Worm (Caenorhabditis elegans) whole organism, midembryonic: ENCODE data around the gene K12D12.5.

ENCODE experiments used
- T22C8.4 ChIP-seq: fragments of 200-800 bp; sonication (Bioruptor generic); IDR thresholded peaks from 2 replicates; pipeline ENCODE4 v1.3.6; 2022; ENCODE audit warnings: missing genetic modification characterization, missing compliant biosample characterization
- cog-1 ChIP-seq: sonication (generic microtip); optimal IDR thresholded peaks from 2 replicates; lab custom pipeline; 2016; ENCODE audit warnings: missing genetic modification characterization, missing compliant biosample characterization
- flt-1 ChIP-seq: fragments of 200-800 bp; sonication (Bioruptor generic); IDR thresholded peaks from 2 replicates; pipeline ENCODE4 v1.3.6; 2022; ENCODE audit warnings: missing genetic modification characterization, missing compliant biosample characterization
- klf-2 ChIP-seq: fragments of 200-800 bp; sonication (Bioruptor generic); conservative IDR thresholded peaks from 2 replicates; pipeline ENCODE4 v1.3.6; 2022; ENCODE audit warnings: missing genetic modification reagents, missing genetic modification characterization, missing compliant biosample characterization
- med-1 ChIP-seq: sonication (generic microtip); optimal IDR thresholded peaks from 2 replicates; lab custom pipeline; 2017; ENCODE audit warnings: missing genetic modification characterization, mild to moderate bottlenecking, missing compliant biosample characterization, antibody characterized with exemption, missing genetic modification reagents; ENCODE audit not compliant: insufficient read depth
- ref-1 ChIP-seq: fragments of 200-800 bp; sonication (Bioruptor generic); conservative IDR thresholded peaks from 2 replicates; pipeline ENCODE4 v1.3.6; 2022; ENCODE audit warnings: missing genetic modification reagents, missing genetic modification characterization, missing compliant biosample characterization
- tab-1 ChIP-seq: fragments of 200-800 bp; sonication (Bioruptor generic); IDR thresholded peaks from 2 replicates; pipeline ENCODE4 v1.3.6; 2022; ENCODE audit warnings: missing genetic modification characterization, missing compliant biosample characterization
- ztf-23 ChIP-seq: fragments of 200-800 bp; sonication (Bioruptor generic); IDR thresholded peaks from 2 replicates; pipeline ENCODE4 v1.3.6; 2022; ENCODE audit warnings: missing genetic modification reagents, missing genetic modification characterization, missing compliant biosample characterization
- ztf-29 ChIP-seq: fragments of 200-800 bp; sonication (Bioruptor generic); IDR thresholded peaks from 2 replicates; pipeline ENCODE4 v1.3.6; 2022; ENCODE audit warnings: missing genetic modification reagents, missing genetic modification characterization, missing compliant biosample characterization

Gene K12D12.5

DNA sequence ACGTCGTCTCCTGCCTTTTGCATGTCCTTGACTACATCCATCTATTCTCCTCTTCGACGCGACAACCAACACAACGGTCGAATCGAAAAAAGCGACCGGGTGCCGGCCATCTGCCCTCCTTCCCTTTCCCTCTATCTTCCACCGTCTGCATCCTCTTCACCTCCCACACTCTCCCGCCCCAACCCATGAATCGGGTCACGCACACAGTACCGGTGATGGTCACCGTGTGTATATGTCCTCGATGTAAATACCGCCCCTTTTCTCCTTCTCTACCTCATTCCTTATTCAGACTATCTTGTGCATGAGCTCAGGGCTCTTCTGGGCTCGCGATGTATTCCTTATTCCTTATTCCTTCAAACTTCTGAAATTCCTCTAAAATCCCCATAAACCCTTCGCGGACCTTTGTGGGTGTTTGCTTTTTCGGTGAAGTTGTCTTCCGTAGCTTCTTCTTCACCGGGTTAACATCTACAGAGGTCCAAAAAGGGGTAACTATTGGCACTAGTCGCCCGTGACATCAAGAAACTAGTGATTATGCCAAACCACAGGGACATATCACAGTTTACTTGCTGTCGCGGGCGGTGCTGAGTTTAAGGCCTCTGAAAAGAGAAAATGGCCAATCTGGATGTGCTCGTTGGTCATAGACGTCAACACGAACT is 28.7 kb downstream of the K12D12.5 start:
- TF ChIP-seq ztf-29 (GFP tag; lab: Robert Waterston, UW) (no peak), flt-1 (GFP tag; lab: Robert Waterston, UW) (peak; percentile 40; the same call in 1 of the 2 replicates)

DNA sequence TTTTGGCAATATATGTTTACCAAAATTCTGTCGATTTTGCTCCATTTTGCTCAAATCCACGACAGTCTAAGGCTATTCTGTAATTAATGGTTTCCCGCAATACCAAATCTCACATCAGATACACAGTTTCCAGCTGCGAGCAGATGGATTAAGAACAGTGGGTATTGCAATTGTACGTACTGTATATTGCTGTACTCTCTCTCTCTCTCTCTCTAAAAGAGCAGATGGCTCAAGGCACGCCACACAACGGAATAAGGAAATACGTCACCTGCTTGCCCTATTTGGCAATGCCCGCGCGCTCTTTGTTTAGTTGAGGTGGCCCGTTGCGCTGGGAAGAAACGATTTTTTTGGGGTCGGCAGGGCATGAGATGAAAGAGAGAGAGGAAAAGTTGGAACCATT is 29.8 kb downstream of the K12D12.5 start:
- 0 out of 2 replicates have a peak, but pooled peaks have one; percentile 55 for TF ChIP-seq flt-1 (GFP tag; lab: Robert Waterston, UW)
- TF ChIP-seq cog-1 (tag; lab: Kevin White, UChicago): no peak
- TF ChIP-seq med-1 (GFP tag; lab: Kevin White, UChicago): no peak

DNA sequence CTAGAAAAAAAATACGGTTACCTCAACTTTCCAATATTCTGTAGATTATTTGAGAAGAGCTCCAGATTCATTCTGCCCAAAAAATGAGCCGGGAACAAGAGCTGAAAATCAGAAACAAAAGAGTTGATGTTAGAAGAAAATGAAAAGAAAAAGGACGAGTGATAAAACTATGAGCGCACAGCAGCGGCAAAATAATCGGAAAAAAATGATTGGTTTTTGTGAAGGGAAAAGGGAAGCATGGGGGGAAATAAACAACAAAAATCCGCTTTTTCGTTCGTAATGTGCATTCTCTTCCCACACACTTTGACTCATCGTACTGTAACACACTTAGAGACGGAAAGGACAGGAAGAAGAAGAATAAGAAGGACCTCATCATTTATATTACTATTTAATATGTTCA is 32.5 kb downstream of the K12D12.5 start, which contains the start of gene ZK930.2:
Gene ZK930.2 (minus strand): TSS at position 101 of the 400 bp plus-strand sequence.
- no peak for TF ChIP-seq klf-2
- TF ChIP-seq cog-1 (tag; lab: Kevin White, UChicago): no peak
- no peak for TF ChIP-seq flt-1 (GFP tag; lab: Robert Waterston, UW)
- no peak for TF ChIP-seq ztf-23 (GFP tag; lab: Robert Waterston, UW)
- no peak for TF ChIP-seq ztf-29 (GFP tag; lab: Robert Waterston, UW)
- TF ChIP-seq ref-1 (GFP tag; lab: Robert Waterston, UW): no peak
- TF ChIP-seq T22C8.4 (GFP tag; lab: Robert Waterston, UW): no peak
- TF ChIP-seq med-1 (GFP tag; lab: Kevin White, UChicago): no peak
- TF ChIP-seq tab-1 (GFP tag; lab: Robert Waterston, UW): no peak

DNA sequence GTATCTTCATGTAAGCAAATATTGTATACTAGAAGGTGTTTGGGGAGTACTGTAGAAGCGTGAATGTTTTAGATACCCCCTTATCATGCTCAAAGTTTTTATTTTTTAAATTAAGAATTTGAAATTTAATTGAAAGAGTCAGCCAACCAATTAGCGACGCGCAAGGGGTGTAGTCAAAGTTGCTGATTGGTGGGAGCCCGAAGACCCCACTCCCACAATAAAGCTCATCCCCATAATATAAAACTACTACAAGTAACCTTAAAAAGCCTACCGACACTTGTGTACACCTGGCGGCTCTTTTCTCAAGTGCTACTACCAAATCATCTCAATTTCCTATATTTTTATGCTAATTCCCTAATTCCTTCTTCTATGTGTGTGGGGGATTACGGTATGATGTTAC is 38.9 kb downstream of the K12D12.5 start:
- no peak for TF ChIP-seq flt-1 (GFP tag; lab: Robert Waterston, UW)
- TF ChIP-seq med-1 (GFP tag; lab: Kevin White, UChicago): no peak
- no peak for TF ChIP-seq ref-1 (GFP tag; lab: Robert Waterston, UW)
- no peak for TF ChIP-seq T22C8.4 (GFP tag; lab: Robert Waterston, UW)
- TF ChIP-seq ztf-23 (GFP tag; lab: Robert Waterston, UW): no peak
- TF ChIP-seq cog-1 (tag; lab: Kevin White, UChicago): no peak
- TF ChIP-seq klf-2: no peak
- no peak for TF ChIP-seq tab-1 (GFP tag; lab: Robert Waterston, UW)

DNA sequence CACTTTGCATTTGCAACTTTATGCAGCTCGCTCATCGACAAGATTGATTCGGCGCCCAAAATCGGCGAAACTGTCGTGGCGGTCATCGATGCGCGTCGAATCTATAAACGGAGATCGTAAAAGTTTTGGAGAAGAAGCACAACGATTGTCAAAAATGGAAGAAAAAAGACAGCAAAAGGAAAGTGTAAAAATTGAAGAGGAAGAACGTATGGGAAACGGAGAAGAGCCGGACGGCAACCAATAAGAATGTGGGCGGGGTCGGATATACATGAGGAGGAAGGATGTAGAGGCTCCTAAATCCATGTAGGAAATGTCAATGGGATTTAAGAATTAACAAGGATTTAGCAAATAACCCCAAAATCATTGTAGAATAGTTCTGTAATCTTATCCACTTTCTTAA is 40.3 kb downstream of the K12D12.5 start, which contains the start of gene vab-23:
Gene vab-23 (minus strand): TSS at position 101 of the 400 bp plus-strand sequence.
- no peak for TF ChIP-seq T22C8.4 (GFP tag; lab: Robert Waterston, UW)
- TF ChIP-seq med-1 (GFP tag; lab: Kevin White, UChicago): no peak

DNA sequence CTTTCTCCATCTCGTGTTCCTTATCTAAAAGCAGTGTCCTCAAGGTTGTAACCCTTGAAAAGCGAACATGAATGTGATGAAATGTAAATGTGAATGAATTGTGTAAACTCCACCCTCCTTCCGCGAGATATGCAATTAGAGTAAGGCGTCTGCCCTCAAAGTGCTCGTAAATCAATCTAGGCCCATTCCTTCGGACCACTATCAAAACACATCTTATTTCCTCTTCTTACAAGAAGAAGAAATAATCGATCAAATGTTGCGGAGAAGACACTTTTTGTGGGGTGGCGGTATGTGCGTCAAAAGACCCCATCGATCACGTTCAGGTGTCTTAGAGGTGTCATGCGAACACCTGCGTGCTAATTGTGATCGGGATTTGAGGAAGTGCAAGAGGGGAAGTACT is 41.4 kb downstream of the K12D12.5 start:
- TF ChIP-seq cog-1 (tag; lab: Kevin White, UChicago) (peak; percentile 31), flt-1 (GFP tag; lab: Robert Waterston, UW) (no peak), T22C8.4 (GFP tag; lab: Robert Waterston, UW) (no peak)

DNA sequence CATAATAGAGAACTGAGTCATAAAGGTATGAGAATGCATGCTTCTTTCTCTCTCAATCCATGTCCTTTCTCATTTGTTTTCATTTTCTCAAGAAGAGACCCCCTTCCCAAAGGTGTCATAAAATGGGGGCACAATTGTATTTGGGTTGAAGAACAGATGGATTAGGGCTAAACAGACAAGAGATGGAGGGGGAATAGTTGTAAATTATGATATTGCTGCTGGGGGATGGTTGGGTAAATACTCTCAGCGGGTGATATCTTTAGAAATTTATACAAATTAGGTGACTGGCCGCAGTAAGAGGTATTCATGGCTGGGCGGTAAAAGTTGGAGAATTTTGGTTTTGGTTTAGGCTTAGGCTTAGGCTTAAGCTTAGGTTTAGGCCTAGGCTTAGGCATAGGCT is 44.2 kb downstream of the K12D12.5 start:
- TF ChIP-seq T22C8.4 (GFP tag; lab: Robert Waterston, UW) (no peak), flt-1 (GFP tag; lab: Robert Waterston, UW) (no peak), ztf-29 (GFP tag; lab: Robert Waterston, UW) (no peak; the same call in 1 of the 2 replicates), klf-2 (no peak), med-1 (GFP tag; lab: Kevin White, UChicago) (no peak), ztf-23 (GFP tag; lab: Robert Waterston, UW) (no peak), ref-1 (GFP tag; lab: Robert Waterston, UW) (no peak), tab-1 (GFP tag; lab: Robert Waterston, UW) (no peak), cog-1 (tag; lab: Kevin White, UChicago) (no peak)

DNA sequence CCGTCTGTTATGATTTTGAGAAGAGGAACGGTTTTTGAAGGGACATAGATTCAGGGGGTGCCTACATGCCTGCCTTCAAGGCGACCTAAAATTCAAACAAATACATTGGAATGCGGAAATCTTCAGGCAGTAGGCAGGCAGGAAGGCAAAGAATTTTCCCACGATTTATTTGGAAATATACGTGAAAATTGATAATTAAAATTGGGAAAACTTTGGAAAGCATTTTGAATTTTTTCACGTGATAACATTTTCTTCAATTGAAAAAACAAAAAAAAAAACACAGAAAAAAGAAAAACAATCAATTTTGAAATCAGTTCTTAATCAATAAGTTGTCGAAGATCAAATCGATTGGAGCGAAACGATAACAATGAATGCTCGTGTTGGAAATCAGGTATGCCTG is 45.4 kb downstream of the K12D12.5 start, which contains the start of gene ZK930.4:
Gene ZK930.4 (plus strand): TSS at position 301 of the 400 bp plus-strand sequence.
- TF ChIP-seq klf-2: no peak
- TF ChIP-seq tab-1 (GFP tag; lab: Robert Waterston, UW): no peak
- no peak for TF ChIP-seq cog-1 (tag; lab: Kevin White, UChicago)
- TF ChIP-seq flt-1 (GFP tag; lab: Robert Waterston, UW): no peak
- no peak for TF ChIP-seq ztf-29 (GFP tag; lab: Robert Waterston, UW)
- no peak for TF ChIP-seq med-1 (GFP tag; lab: Kevin White, UChicago)
- TF ChIP-seq ref-1 (GFP tag; lab: Robert Waterston, UW): no peak
- no peak for TF ChIP-seq T22C8.4 (GFP tag; lab: Robert Waterston, UW)
- TF ChIP-seq ztf-23 (GFP tag; lab: Robert Waterston, UW): no peak

DNA sequence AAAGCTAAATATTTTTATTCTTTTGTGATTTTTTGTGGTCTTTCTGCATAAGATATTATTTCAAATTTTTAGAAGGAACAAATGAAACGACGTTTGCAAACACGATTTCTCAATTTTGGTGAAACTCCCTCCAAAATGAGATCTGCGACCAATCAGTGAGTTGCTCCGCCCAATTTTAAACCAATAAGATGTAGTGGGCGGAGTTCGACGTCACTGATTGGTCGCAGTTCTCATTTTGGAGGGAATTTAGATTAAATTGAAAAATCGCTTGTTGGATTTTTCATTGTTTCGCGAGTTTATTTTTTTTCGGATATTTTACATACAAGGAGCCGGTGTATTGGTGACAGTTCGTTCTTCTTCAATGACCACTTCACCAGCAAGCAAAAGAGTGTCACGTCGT is 49.7 kb downstream of the K12D12.5 start:
- no peak for TF ChIP-seq med-1 (GFP tag; lab: Kevin White, UChicago)
- TF ChIP-seq cog-1 (tag; lab: Kevin White, UChicago): no peak
- TF ChIP-seq ztf-29 (GFP tag; lab: Robert Waterston, UW): no peak
- TF ChIP-seq flt-1 (GFP tag; lab: Robert Waterston, UW): no peak
- no peak for TF ChIP-seq T22C8.4 (GFP tag; lab: Robert Waterston, UW)
- no peak for TF ChIP-seq ztf-23 (GFP tag; lab: Robert Waterston, UW)
- no peak for TF ChIP-seq klf-2
- TF ChIP-seq tab-1 (GFP tag; lab: Robert Waterston, UW): no peak
